Worm (Caenorhabditis elegans) whole organism, late embryonic: ENCODE data around the gene clh-3.

Source experiments
- C38D4.7 ChIP-seq: fragments of 200-800 bp; sonication (Bioruptor generic); optimal IDR thresholded peaks from 2 replicates; lab custom pipeline; 2018; ENCODE audit warnings: mild to moderate bottlenecking, missing genetic modification characterization, moderate library complexity, missing compliant biosample characterization
- F13H6.1 ChIP-seq: sonication (generic microtip); optimal IDR thresholded peaks from 2 replicates; lab custom pipeline; 2016; ENCODE audit warnings: missing genetic modification characterization, missing compliant biosample characterization
- K02D7.2 ChIP-seq: sonication (generic microtip); optimal IDR thresholded peaks from 2 replicates; lab custom pipeline; 2017; ENCODE audit warnings: mild to moderate bottlenecking, missing genetic modification characterization, missing compliant biosample characterization
- ahr-1 ChIP-seq: sonication (generic microtip); optimal IDR thresholded peaks from 2 replicates; lab custom pipeline; 2016; ENCODE audit warnings: missing genetic modification characterization, missing compliant biosample characterization
- ceh-18 ChIP-seq: sonication (generic microtip); optimal IDR thresholded peaks from 2 replicates; lab custom pipeline; 2016; ENCODE audit warnings: missing genetic modification characterization, missing compliant biosample characterization
- ceh-19 ChIP-seq: fragments of 200-800 bp; sonication (Bioruptor generic); optimal IDR thresholded peaks from 2 replicates; lab custom pipeline; 2018; ENCODE audit warnings: mild to moderate bottlenecking, missing genetic modification characterization, missing compliant biosample characterization
- ceh-24 ChIP-seq: sonication (generic microtip); optimal IDR thresholded peaks from 2 replicates; lab custom pipeline; 2016; ENCODE audit warnings: mild to moderate bottlenecking, missing genetic modification characterization, missing compliant biosample characterization
- ceh-31 ChIP-seq: sonication (generic microtip); optimal IDR thresholded peaks from 2 replicates; lab custom pipeline; 2016; ENCODE audit warnings: missing genetic modification characterization, missing compliant biosample characterization
- ceh-34 ChIP-seq: sonication (generic microtip); optimal IDR thresholded peaks from 2 replicates; lab custom pipeline; 2016; ENCODE audit warnings: mild to moderate bottlenecking, missing genetic modification characterization, missing compliant biosample characterization
- ceh-6 ChIP-seq: fragments of 200-800 bp; sonication (Bioruptor generic); optimal IDR thresholded peaks from 2 replicates; lab custom pipeline; 2018; ENCODE audit warnings: mild to moderate bottlenecking, missing genetic modification characterization, missing compliant biosample characterization
- dmd-4 ChIP-seq: sonication (generic microtip); optimal IDR thresholded peaks from 2 replicates; lab custom pipeline; 2016; ENCODE audit warnings: borderline replicate concordance, missing genetic modification characterization, missing compliant biosample characterization
- dve-1 ChIP-seq: sonication (generic microtip); optimal IDR thresholded peaks from 2 replicates; lab custom pipeline; 2017; ENCODE audit warnings: antibody characterized with exemption, mild to moderate bottlenecking, missing genetic modification characterization, missing compliant biosample characterization
- elt-2 ChIP-seq: sonication (generic microtip); optimal IDR thresholded peaks from 2 replicates; lab custom pipeline; 2016; ENCODE audit warnings: missing genetic modification reagents, missing genetic modification characterization, missing compliant biosample characterization
- ets-4 ChIP-seq: sonication (generic microtip); optimal IDR thresholded peaks from 2 replicates; lab custom pipeline; 2016; ENCODE audit warnings: missing genetic modification characterization, missing compliant biosample characterization
- fax-1 ChIP-seq: sonication (generic microtip); optimal IDR thresholded peaks from 2 replicates; lab custom pipeline; 2016; ENCODE audit warnings: missing genotype, missing genetic modification characterization, missing compliant biosample characterization
- fkh-6 ChIP-seq: sonication (generic microtip); optimal IDR thresholded peaks from 2 replicates; lab custom pipeline; 2016; ENCODE audit warnings: missing genetic modification characterization, missing compliant biosample characterization
- gmeb-2 ChIP-seq: sonication (generic microtip); optimal IDR thresholded peaks from 2 replicates; lab custom pipeline; 2016; ENCODE audit warnings: missing genetic modification characterization, inconsistent platforms, missing compliant biosample characterization
- hlh-15 ChIP-seq: sonication (generic microtip); optimal IDR thresholded peaks from 2 replicates; lab custom pipeline; 2016; ENCODE audit warnings: missing genetic modification characterization, missing compliant biosample characterization
- hlh-30 ChIP-seq: sonication (generic microtip); optimal IDR thresholded peaks from 2 replicates; lab custom pipeline; 2017; ENCODE audit warnings: antibody characterized with exemption, missing genetic modification characterization, missing compliant biosample characterization; ENCODE audit not compliant: insufficient read depth
- hlh-6 ChIP-seq: sonication (generic microtip); optimal IDR thresholded peaks from 2 replicates; lab custom pipeline; 2016; ENCODE audit warnings: missing genotype, missing genetic modification characterization, missing compliant biosample characterization
- hlh-8 ChIP-seq: sonication (generic microtip); optimal IDR thresholded peaks from 2 replicates; lab custom pipeline; 2016; ENCODE audit warnings: missing genotype, missing genetic modification characterization, missing compliant biosample characterization
- lin-11 ChIP-seq: fragments of 200-800 bp; sonication (Bioruptor generic); optimal IDR thresholded peaks from 2 replicates; lab custom pipeline; 2018; ENCODE audit warnings: mild to moderate bottlenecking, missing genetic modification characterization, missing compliant biosample characterization
- nfya-1 ChIP-seq: sonication (generic microtip); optimal IDR thresholded peaks from 2 replicates; lab custom pipeline; 2017; ENCODE audit warnings: missing genetic modification characterization, mild to moderate bottlenecking, missing compliant biosample characterization, antibody characterized with exemption, moderate library complexity
- nhr-232 ChIP-seq: sonication (generic microtip); optimal IDR thresholded peaks from 2 replicates; lab custom pipeline; 2016; ENCODE audit warnings: missing genetic modification characterization, missing compliant biosample characterization
- npax-4 ChIP-seq: sonication (generic microtip); optimal IDR thresholded peaks from 2 replicates; lab custom pipeline; 2016; ENCODE audit warnings: missing genetic modification characterization, missing compliant biosample characterization
- pag-3 ChIP-seq: sonication (generic microtip); optimal IDR thresholded peaks from 2 replicates; lab custom pipeline; 2016; ENCODE audit warnings: missing compliant biosample characterization, missing genetic modification characterization, borderline replicate concordance
- pat-9 ChIP-seq: fragments of 200-800 bp; sonication (Bioruptor generic); optimal IDR thresholded peaks from 2 replicates; lab custom pipeline; 2018; ENCODE audit warnings: mild to moderate bottlenecking, missing genetic modification characterization, moderate library complexity, missing compliant biosample characterization
- pha-2 ChIP-seq: sonication (generic microtip); optimal IDR thresholded peaks from 2 replicates; lab custom pipeline; 2017; ENCODE audit warnings: mild to moderate bottlenecking, missing genetic modification characterization, missing compliant biosample characterization
- pqm-1 ChIP-seq: sonication (generic microtip); optimal IDR thresholded peaks from 2 replicates; lab custom pipeline; 2016; ENCODE audit warnings: missing genetic modification characterization, missing compliant biosample characterization
- ref-2 ChIP-seq: sonication (generic microtip); optimal IDR thresholded peaks from 2 replicates; lab custom pipeline; 2016; ENCODE audit warnings: missing genetic modification characterization, missing compliant biosample characterization
- sox-2 ChIP-seq: fragments of 200-800 bp; sonication (Bioruptor generic); IDR thresholded peaks from 2 replicates; pipeline ENCODE4 v1.3.6; 2022; ENCODE audit warnings: missing genetic modification reagents, missing genetic modification characterization, missing compliant biosample characterization
- sox-4 ChIP-seq: sonication (generic microtip); optimal IDR thresholded peaks from 2 replicates; lab custom pipeline; 2017; ENCODE audit warnings: mild to moderate bottlenecking, missing genetic modification characterization, inconsistent platforms, missing compliant biosample characterization
- syd-9 ChIP-seq: sonication (generic microtip); optimal IDR thresholded peaks from 2 replicates; lab custom pipeline; 2016; ENCODE audit warnings: mild to moderate bottlenecking, missing genetic modification characterization, moderate library complexity, missing compliant biosample characterization
- tbx-2 ChIP-seq: sonication (generic microtip); optimal IDR thresholded peaks from 2 replicates; lab custom pipeline; 2016; ENCODE audit warnings: missing genetic modification characterization, missing compliant biosample characterization
- ttx-3 ChIP-seq: sonication (generic microtip); optimal IDR thresholded peaks from 2 replicates; lab custom pipeline; 2016; ENCODE audit warnings: missing genetic modification reagents, missing genetic modification characterization, missing compliant biosample characterization
- unc-3 ChIP-seq, 2 experiments: fragments of 200-800 bp in 1 of 2; sonication (Bioruptor generic) in 1 of 2; sonication (generic microtip) in 1 of 2; conservative IDR thresholded peaks in 1 of 2; optimal IDR thresholded peaks in 1 of 2; 2 replicates each; pipeline versions ENCODE4 v1.3.6 to Lab custom; 2016 to 2022; ENCODE audit warnings: missing compliant biosample characterization in 2 of 2, missing genetic modification characterization in 2 of 2, missing genetic modification reagents in 1 of 2
- unc-42 ChIP-seq: sonication (generic microtip); optimal IDR thresholded peaks from 2 replicates; lab custom pipeline; 2016; ENCODE audit warnings: missing genotype, missing genetic modification characterization, missing compliant biosample characterization
- unc-86 ChIP-seq: sonication (generic microtip); optimal IDR thresholded peaks from 2 replicates; lab custom pipeline; 2016; ENCODE audit warnings: missing genetic modification characterization, missing compliant biosample characterization
- ztf-16 ChIP-seq: sonication (generic microtip); optimal IDR thresholded peaks from 2 replicates; lab custom pipeline; 2017; ENCODE audit warnings: missing genetic modification characterization, missing compliant biosample characterization

Gene clh-3

ce11 chrII:7200051-7200599, 25.6 kb downstream of the clh-3 start, which contains the start of gene pcrg-1 (continued):
- peak; percentile 74 for TF ChIP-seq K02D7.2 (tag; lab: Kevin White, UChicago)
- peak; percentile 61 for TF ChIP-seq pqm-1 (tag; lab: Kevin White, UChicago)
- peak; percentile 75 for TF ChIP-seq unc-86 (tag; lab: Kevin White, UChicago)
- peak; percentile 77 for TF ChIP-seq lin-11
- peak; percentile 85 for TF ChIP-seq tbx-2 (tag; lab: Kevin White, UChicago)
- TF ChIP-seq ceh-24 = peak; percentile 74
- peak; percentile 89 for TF ChIP-seq F13H6.1 (tag; lab: Kevin White, UChicago)
- peak; percentile 78 for TF ChIP-seq pha-2 (tag; lab: Kevin White, UChicago)
- peak; percentile 52 for TF ChIP-seq ets-4
- TF ChIP-seq fkh-6 (tag; lab: Kevin White, UChicago) = peak; percentile 86
- peak; percentile 88 for TF ChIP-seq pat-9 (tag; lab: Kevin White, UChicago)
- TF ChIP-seq ceh-31 (tag; lab: Kevin White, UChicago) = peak; percentile 71
- TF ChIP-seq dmd-4 = peak; percentile 79
- TF ChIP-seq hlh-6 (tag; lab: Kevin White, UChicago) = peak; percentile 91
- peak; percentile 84 for TF ChIP-seq ceh-34 (tag; lab: Kevin White, UChicago)
- TF ChIP-seq ztf-16 = peak; percentile 89
- peak; percentile 75 for TF ChIP-seq fax-1 (tag; lab: Kevin White, UChicago)

ce11 chrII:7199308-7199707, 26.4 kb downstream of the clh-3 start, which contains the start of gene E04F6.6:
E04F6.6 (minus strand) TSS chrII:7199565.
- TF ChIP-seq hlh-30 (tag; lab: Kevin White, UChicago) (no peak), elt-2 (no peak), ztf-16 (no peak), syd-9 (tag; lab: Kevin White, UChicago) (no peak), hlh-8 (tag; lab: Kevin White, UChicago) (no peak), pag-3 (tag; lab: Kevin White, UChicago) (no peak), C38D4.7 (GFP tag; lab: Kevin White, UChicago) (no peak), sox-2 (no peak), ceh-19 (GFP tag; lab: Kevin White, UChicago) (no peak), sox-4 (tag; lab: Kevin White, UChicago) (no peak), hlh-15 (tag; lab: Kevin White, UChicago) (no peak), unc-42 (no peak)

ce11 chrII:7197434-7197833, 28.3 kb downstream of the clh-3 start:
- TF ChIP-seq fkh-6 (tag; lab: Kevin White, UChicago) (no peak), nfya-1 (tag; lab: Kevin White, UChicago) (no peak), npax-4 (tag; lab: Kevin White, UChicago) (no peak), ahr-1 (tag; lab: Kevin White, UChicago) (no peak), sox-4 (tag; lab: Kevin White, UChicago) (no peak), dmd-4 (no peak), ref-2 (tag; lab: Kevin White, UChicago) (no peak), K02D7.2 (tag; lab: Kevin White, UChicago) (no peak), ceh-31 (tag; lab: Kevin White, UChicago) (no peak), unc-86 (tag; lab: Kevin White, UChicago) (no peak), C38D4.7 (GFP tag; lab: Kevin White, UChicago) (no peak), fax-1 (tag; lab: Kevin White, UChicago) (no peak), ttx-3 (tag; lab: Kevin White, UChicago) (no peak), gmeb-2 (tag; lab: Kevin White, UChicago) (no peak), dve-1 (no peak)
- TF ChIP-seq, all 69 proteins: peak for 0

- TF ChIP-seq elt-2 (peak; percentile 16), ceh-18 (tag; lab: Kevin White, UChicago) (no peak), ttx-3 (tag; lab: Kevin White, UChicago) (no peak), unc-3 (GFP tag; conservative IDR thresholded peaks at IDR 0.05; lab: Robert Waterston, UW) (no peak), unc-3 (tag; optimal IDR thresholded peaks at IDR 0.05; lab: Kevin White, UChicago) (no peak), nhr-232 (tag; lab: Kevin White, UChicago) (no peak), ref-2 (tag; lab: Kevin White, UChicago) (no peak), ceh-6 (GFP tag; lab: Kevin White, UChicago) (no peak)
These were observed 29.7 kb downstream of the clh-3 start, which contains the start of gene maoc-1 for ce11 chrII:7196040-7196439. maoc-1 (plus strand) TSS chrII:7196276.
